Worm (Caenorhabditis elegans): ENCODE data around the gene C27C12.4.

The C27C12.4 gene

ce11 chrX:14816717-14817116, 37.2 kb upstream of the C27C12.4 start:
- TF ChIP-seq hmg-11 (tag; optimal IDR thresholded peaks at IDR 0.05) = no peak
- no peak for TF ChIP-seq aly-2 (tag; optimal IDR thresholded peaks at IDR 0.05)
- no peak for TF ChIP-seq elt-3 (tag; optimal IDR thresholded peaks at IDR 0.05)
- TF ChIP-seq skn-1 (tag; optimal IDR thresholded peaks at IDR 0.05) = no peak
- TF ChIP-seq elt-1 (tag; optimal IDR thresholded peaks at IDR 0.05) = no peak
- TF ChIP-seq zag-1 (tag; optimal IDR thresholded peaks at IDR 0.05) = no peak
- no peak for TF ChIP-seq nhr-67 (tag; optimal IDR thresholded peaks at IDR 0.05)
- TF ChIP-seq elt-2 (tag; optimal IDR thresholded peaks at IDR 0.05) = peak; percentile 94
- TF ChIP-seq jun-1 (tag; optimal IDR thresholded peaks at IDR 0.05) = peak; percentile 7
- peak; percentile 3 for TF ChIP-seq nfya-1 (tag; optimal IDR thresholded peaks at IDR 0.05; ENCODE audit: insufficient read depth)
- no peak for TF ChIP-seq R02D3.7 (tag; optimal IDR thresholded peaks at IDR 0.05)
- no peak for TF ChIP-seq sea-2 (GFP tag; optimal IDR thresholded peaks at IDR 0.05)
- no peak for TF ChIP-seq nhr-77 (tag; optimal IDR thresholded peaks at IDR 0.05)
- TF ChIP-seq ceh-28 (tag; optimal IDR thresholded peaks at IDR 0.05) = no peak
- no peak for TF ChIP-seq egl-27 (tag; optimal IDR thresholded peaks at IDR 0.05)
- TF ChIP-seq nhr-25 (tag; optimal IDR thresholded peaks at IDR 0.05) = no peak
- peak; percentile 55 for TF ChIP-seq ama-1 (optimal IDR thresholded peaks at IDR 0.05)
- no peak for TF ChIP-seq nhr-12 (tag; optimal IDR thresholded peaks at IDR 0.05)
- no peak for TF ChIP-seq ztf-4 (tag; optimal IDR thresholded peaks at IDR 0.05)
- no peak for TF ChIP-seq nhr-76 (tag; optimal IDR thresholded peaks at IDR 0.05)
- TF ChIP-seq nhr-28 (tag; optimal IDR thresholded peaks at IDR 0.05) = no peak
- TF ChIP-seq eor-1 (tag; optimal IDR thresholded peaks at IDR 0.05) = no peak
- TF ChIP-seq pqm-1 (tag; optimal IDR thresholded peaks at IDR 0.05) = peak; percentile 83
- no peak for TF ChIP-seq fkh-2 (tag; optimal IDR thresholded peaks at IDR 0.05)
- TF ChIP-seq nhr-43 (tag; optimal IDR thresholded peaks at IDR 0.05; ENCODE audit: poor library complexity, severe bottlenecking) = peak; percentile 7
- TF ChIP-seq fos-1 (tag; optimal IDR thresholded peaks at IDR 0.05) = no peak
- no peak for TF ChIP-seq nhr-11 (tag; optimal IDR thresholded peaks at IDR 0.05)
- no peak for TF ChIP-seq ceh-16 (tag; optimal IDR thresholded peaks at IDR 0.05)
- TF ChIP-seq pha-4 (tag; optimal IDR thresholded peaks at IDR 0.05) = peak; percentile 29

ce11 chrX:14818464-14819259, 35.2 kb upstream of the C27C12.4 start, which contains the start of gene epn-1:
Gene epn-1, minus strand, starts transcription at chrX:14818514.
- TF ChIP-seq ceh-82 (tag; optimal IDR thresholded peaks at IDR 0.05) = peak; percentile 82
- TF ChIP-seq fos-1 (tag; optimal IDR thresholded peaks at IDR 0.05) = peak; percentile 76
- peak; percentile 97 for TF ChIP-seq elt-2 (tag; optimal IDR thresholded peaks at IDR 0.05)
- TF ChIP-seq ceh-9 (tag; optimal IDR thresholded peaks at IDR 0.05) = no peak
- peak; percentile 90 for TF ChIP-seq fkh-10 (GFP tag; optimal IDR thresholded peaks at IDR 0.05)
- peak; percentile 94 for TF ChIP-seq nfya-1 (tag; optimal IDR thresholded peaks at IDR 0.05; ENCODE audit: insufficient read depth)
- peak; percentile 84 for TF ChIP-seq daf-12 (tag; optimal IDR thresholded peaks at IDR 0.05)
- TF ChIP-seq nhr-76 (tag; optimal IDR thresholded peaks at IDR 0.05) = peak; percentile 63
- peak; percentile 99 for TF ChIP-seq mdl-1 (tag; optimal IDR thresholded peaks at IDR 0.05)
- TF ChIP-seq hmg-11 (tag; optimal IDR thresholded peaks at IDR 0.05) = peak; percentile 95
- TF ChIP-seq nhr-23 (tag; optimal IDR thresholded peaks at IDR 0.05) = peak; percentile 91
- no peak for TF ChIP-seq ceh-16 (tag; optimal IDR thresholded peaks at IDR 0.05)
- peak; percentile 73 for TF ChIP-seq mml-1 (tag; optimal IDR thresholded peaks at IDR 0.05)
- TF ChIP-seq nhr-237 (tag; optimal IDR thresholded peaks at IDR 0.05) = peak; percentile 46
- peak; percentile 92 for TF ChIP-seq egl-27 (tag; optimal IDR thresholded peaks at IDR 0.05)
- TF ChIP-seq snpc-4 (tag; optimal IDR thresholded peaks at IDR 0.05) = peak; percentile 69
- TF ChIP-seq zag-1 (tag; optimal IDR thresholded peaks at IDR 0.05) = peak; percentile 82
- TF ChIP-seq fkh-2 (tag; optimal IDR thresholded peaks at IDR 0.05) = peak; percentile 49
- TF ChIP-seq nhr-11 (tag; optimal IDR thresholded peaks at IDR 0.05) = peak; percentile 94
- TF ChIP-seq ceh-28 (tag; optimal IDR thresholded peaks at IDR 0.05) = peak; percentile 90
- TF ChIP-seq ztf-11 (tag; optimal IDR thresholded peaks at IDR 0.05) = no peak
- no peak for TF ChIP-seq nhr-67 (tag; optimal IDR thresholded peaks at IDR 0.05)
- TF ChIP-seq unc-39 (tag; optimal IDR thresholded peaks at IDR 0.05) = no peak
- TF ChIP-seq nhr-12 (tag; optimal IDR thresholded peaks at IDR 0.05) = no peak
- peak; percentile 82 for TF ChIP-seq R02D3.7 (tag; optimal IDR thresholded peaks at IDR 0.05)
- TF ChIP-seq unc-62 (GFP tag; optimal IDR thresholded peaks at IDR 0.05) = peak; percentile 96
- TF ChIP-seq nhr-25 (tag; optimal IDR thresholded peaks at IDR 0.05) = peak; percentile 99
- peak; percentile 94 for TF ChIP-seq tbx-2 (tag; optimal IDR thresholded peaks at IDR 0.05)
- TF ChIP-seq egl-5 (tag; optimal IDR thresholded peaks at IDR 0.05) = peak; percentile 91
- TF ChIP-seq jun-1 (tag; optimal IDR thresholded peaks at IDR 0.05) = peak; percentile 99
- TF ChIP-seq nhr-28 (tag; optimal IDR thresholded peaks at IDR 0.05) = no peak
- peak; percentile 81 for TF ChIP-seq nhr-77 (tag; optimal IDR thresholded peaks at IDR 0.05)
- TF ChIP-seq ama-1 (optimal IDR thresholded peaks at IDR 0.05) = no peak
- TF ChIP-seq skn-1 (tag; optimal IDR thresholded peaks at IDR 0.05) = peak; percentile 64
- TF ChIP-seq sea-2 (GFP tag; optimal IDR thresholded peaks at IDR 0.05) = peak; percentile 70
- TF ChIP-seq elt-3 (tag; optimal IDR thresholded peaks at IDR 0.05) = peak in 2 of 3 experiments; percentile 66 to 73
- peak in 1 of 2 experiments; percentile 40 for TF ChIP-seq eor-1 (tag; optimal IDR thresholded peaks at IDR 0.05)
- peak; percentile 93 for TF ChIP-seq pha-4 (tag; optimal IDR thresholded peaks at IDR 0.05)
- peak; percentile 81 for TF ChIP-seq lin-15B (tag; optimal IDR thresholded peaks at IDR 0.05)
- no peak for TF ChIP-seq aly-2 (tag; optimal IDR thresholded peaks at IDR 0.05)
- peak; percentile 77 for TF ChIP-seq ztf-4 (tag; optimal IDR thresholded peaks at IDR 0.05)
- peak; percentile 89 for TF ChIP-seq pqm-1 (tag; optimal IDR thresholded peaks at IDR 0.05)
- TF ChIP-seq lin-39 (tag; optimal IDR thresholded peaks at IDR 0.05) = peak; percentile 97
- peak; percentile 91 for TF ChIP-seq nhr-43 (tag; optimal IDR thresholded peaks at IDR 0.05; ENCODE audit: poor library complexity, severe bottlenecking)
- TF ChIP-seq ZK546.5 (tag; optimal IDR thresholded peaks at IDR 0.05) = no peak
